Worm (Caenorhabditis elegans): ENCODE data around the gene col-147.

The col-147 gene

DNA sequence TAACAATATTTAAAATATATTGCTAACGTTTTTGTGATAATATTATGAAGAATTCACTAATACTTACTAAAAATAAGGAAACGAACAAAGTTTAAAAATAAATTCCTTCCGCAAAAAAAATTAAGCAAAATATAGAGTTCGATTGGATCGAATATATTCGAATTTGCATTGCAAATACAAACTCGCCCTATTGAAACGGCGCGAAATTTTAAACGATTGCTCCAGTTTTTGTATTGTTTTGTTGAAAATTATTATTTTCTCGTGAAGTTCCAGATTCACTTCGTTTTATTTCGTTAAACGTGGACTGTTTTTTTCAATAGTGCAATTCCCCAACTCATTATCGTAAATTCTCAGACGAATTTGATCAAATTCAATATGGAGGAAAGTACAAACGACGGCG is 12.4 kb upstream of the col-147 start, which contains the start of the genes atl-1 and hcp-2:
TSS of gene atl-1 (minus strand) at position 89 of the 400 bp plus-strand sequence.
TSS of gene hcp-2 (plus strand) at position 353 of the 400 bp plus-strand sequence.
- TF ChIP-seq nhr-11 (tag; optimal IDR thresholded peaks at IDR 0.05) (no peak), gmeb-1 (tag; optimal IDR thresholded peaks at IDR 0.05) (peak; percentile 45)

DNA sequence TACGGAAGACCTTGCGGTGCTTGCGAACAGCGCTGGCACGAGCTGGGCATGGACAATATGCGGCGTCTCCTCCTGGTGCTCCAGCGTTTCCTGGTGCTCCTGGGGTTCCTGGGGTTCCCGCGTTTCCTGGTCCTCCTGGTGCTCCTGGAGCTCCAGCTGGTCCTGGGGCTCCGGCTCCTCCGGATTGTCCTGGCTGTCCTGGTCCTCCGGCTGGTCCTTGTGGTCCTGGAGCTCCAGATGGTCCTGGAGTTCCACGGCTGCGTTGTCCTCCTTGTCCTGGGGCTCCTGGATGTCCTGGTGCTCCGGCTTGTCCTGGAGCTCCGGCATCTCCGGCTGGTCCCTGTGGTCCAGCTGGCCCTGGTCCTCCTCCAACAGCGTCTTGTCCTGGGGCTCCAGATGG is 790 bp downstream of the col-147 start:
- no peak for TF ChIP-seq blmp-1 (tag; optimal IDR thresholded peaks at IDR 0.05; ENCODE audit: insufficient read depth)
- no peak for TF ChIP-seq ztf-11 (tag; optimal IDR thresholded peaks at IDR 0.05)
- TF ChIP-seq nhr-23 (tag; optimal IDR thresholded peaks at IDR 0.05): no peak
- TF ChIP-seq ZK546.5 (tag; optimal IDR thresholded peaks at IDR 0.05): no peak
- no peak for TF ChIP-seq lin-13 (GFP tag; optimal IDR thresholded peaks at IDR 0.05)
- TF ChIP-seq sem-4 (tag; optimal IDR thresholded peaks at IDR 0.05): no peak
- no peak for TF ChIP-seq unc-62 (GFP tag; optimal IDR thresholded peaks at IDR 0.05)
- TF ChIP-seq lsy-2 (tag; optimal IDR thresholded peaks at IDR 0.05): no peak
- TF ChIP-seq gmeb-1 (tag; optimal IDR thresholded peaks at IDR 0.05): no peak
- TF ChIP-seq lin-39 (tag; optimal IDR thresholded peaks at IDR 0.05): no peak
- no peak for TF ChIP-seq nhr-10 (tag; optimal IDR thresholded peaks at IDR 0.05)

- no peak for TF ChIP-seq alr-1 (tag; optimal IDR thresholded peaks at IDR 0.05)
- TF ChIP-seq gmeb-1 (tag; optimal IDR thresholded peaks at IDR 0.05): no peak
- no peak for TF ChIP-seq blmp-1 (tag; optimal IDR thresholded peaks at IDR 0.05; ENCODE audit: insufficient read depth)
- no peak for TF ChIP-seq ZK546.5 (tag; optimal IDR thresholded peaks at IDR 0.05)
- no peak for TF ChIP-seq skn-1 (tag; optimal IDR thresholded peaks at IDR 0.05)
- no peak for TF ChIP-seq peb-1 (tag; optimal IDR thresholded peaks at IDR 0.05)
- TF ChIP-seq nhr-23 (tag; optimal IDR thresholded peaks at IDR 0.05): no peak
- no peak for TF ChIP-seq unc-55 (GFP tag; optimal IDR thresholded peaks at IDR 0.05)
- no peak for TF ChIP-seq nhr-25 (tag; optimal IDR thresholded peaks at IDR 0.05)
- no peak for TF ChIP-seq lsy-2 (tag; optimal IDR thresholded peaks at IDR 0.05)
- no peak for TF ChIP-seq nhr-11 (tag; optimal IDR thresholded peaks at IDR 0.05)
These were observed 2.2 kb downstream of the col-147 start, which contains the start of gene T06E4.5 for ce11 chrV:9630944-9631343. T06E4.5 (plus strand) TSS chrV:9631244.

- TF ChIP-seq aly-2 (tag; optimal IDR thresholded peaks at IDR 0.05) (no peak), mdl-1 (tag; optimal IDR thresholded peaks at IDR 0.05) (no peak), nhr-11 (tag; optimal IDR thresholded peaks at IDR 0.05) (no peak), skn-1 (tag; optimal IDR thresholded peaks at IDR 0.05) (no peak), ama-1 (optimal IDR thresholded peaks at IDR 0.05) (no peak), elt-1 (tag; optimal IDR thresholded peaks at IDR 0.05) (no peak), lin-39 (tag; optimal IDR thresholded peaks at IDR 0.05) (no peak), F13H6.1 (tag; optimal IDR thresholded peaks at IDR 0.05) (no peak), nhr-129 (tag; optimal IDR thresholded peaks at IDR 0.05) (no peak), nhr-25 (tag; optimal IDR thresholded peaks at IDR 0.05) (no peak), lsy-2 (tag; optimal IDR thresholded peaks at IDR 0.05) (no peak), fos-1 (tag; optimal IDR thresholded peaks at IDR 0.05) (no peak)
These were observed 2.6 kb downstream of the col-147 start for ce11 chrV:9630542-9630941.

DNA sequence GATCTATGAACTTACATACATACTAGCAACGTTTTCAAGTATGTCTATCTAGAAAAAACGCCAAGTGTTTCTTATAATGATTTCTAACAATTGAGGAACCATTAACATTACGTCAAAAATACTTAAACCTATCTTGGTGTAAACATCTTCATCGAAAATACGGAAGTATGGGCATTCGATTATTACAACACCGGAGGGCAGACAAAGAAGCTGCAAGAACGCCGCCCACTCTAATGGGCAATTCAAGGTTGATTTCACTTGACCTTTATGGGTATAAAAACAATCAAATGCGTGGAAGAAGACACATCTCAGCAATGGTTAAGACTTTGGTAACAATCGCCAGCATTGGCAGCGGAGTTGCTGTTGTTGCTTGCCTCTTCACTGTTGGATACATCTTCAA is 3.5 kb downstream of the col-147 start, which contains the start of gene col-146:
TSS of gene col-146 (plus strand) at position 301 of the 400 bp plus-strand sequence.
- no peak for TF ChIP-seq lsy-2 (tag; optimal IDR thresholded peaks at IDR 0.05)
- no peak for TF ChIP-seq unc-39 (tag; optimal IDR thresholded peaks at IDR 0.05)
- no peak for TF ChIP-seq fos-1 (tag; optimal IDR thresholded peaks at IDR 0.05)
- no peak for TF ChIP-seq F13H6.1 (tag; optimal IDR thresholded peaks at IDR 0.05)
- TF ChIP-seq alr-1 (tag; optimal IDR thresholded peaks at IDR 0.05): no peak
- no peak for TF ChIP-seq nhr-77 (tag; optimal IDR thresholded peaks at IDR 0.05)
- no peak for TF ChIP-seq lin-13 (GFP tag; optimal IDR thresholded peaks at IDR 0.05)
- no peak for TF ChIP-seq dmd-4 (tag; optimal IDR thresholded peaks at IDR 0.05)
- no peak for TF ChIP-seq nhr-6 (tag; optimal IDR thresholded peaks at IDR 0.05)
- TF ChIP-seq lin-39 (tag; optimal IDR thresholded peaks at IDR 0.05): no peak
- no peak for TF ChIP-seq ceh-16 (tag; optimal IDR thresholded peaks at IDR 0.05)
- no peak for TF ChIP-seq egl-27 (tag; optimal IDR thresholded peaks at IDR 0.05)
- no peak for TF ChIP-seq unc-55 (GFP tag; optimal IDR thresholded peaks at IDR 0.05)
- TF ChIP-seq sem-4 (tag; optimal IDR thresholded peaks at IDR 0.05): no peak
- no peak for TF ChIP-seq nhr-237 (tag; optimal IDR thresholded peaks at IDR 0.05)
- no peak for TF ChIP-seq nhr-25 (tag; optimal IDR thresholded peaks at IDR 0.05)
- TF ChIP-seq R02D3.7 (tag; optimal IDR thresholded peaks at IDR 0.05): no peak
- no peak for TF ChIP-seq ceh-82 (tag; optimal IDR thresholded peaks at IDR 0.05)
- TF ChIP-seq C34F6.9 (tag; optimal IDR thresholded peaks at IDR 0.05): no peak

Data from whole organism, L2 larva.